Worm (Caenorhabditis elegans) whole organism, L4 larva: Measurements from ENCODE around the gene skpo-1.

ENCODE experiments used
- D1046.2 ChIP-seq: fragments of 200-800 bp; sonication (Bioruptor generic); IDR thresholded peaks from 2 replicates; pipeline ENCODE4 v1.3.6; 2022; ENCODE audit warnings: missing genetic modification characterization, missing compliant biosample characterization
- F26F4.8 ChIP-seq: fragments of 200-800 bp; sonication (Bioruptor generic); conservative IDR thresholded peaks from 2 replicates; pipeline ENCODE4 v1.3.6; 2022; ENCODE audit warnings: missing genetic modification characterization, missing compliant biosample characterization
- F44E2.7 ChIP-seq: fragments of 200-800 bp; sonication (Bioruptor generic); IDR thresholded peaks from 2 replicates; pipeline ENCODE4 v2.1.2; 2022; ENCODE audit warnings: missing genetic modification characterization, missing compliant biosample characterization
- Y75B8A.6 ChIP-seq: fragments of 200-800 bp; sonication (Bioruptor generic); IDR thresholded peaks from 2 replicates; pipeline ENCODE4 v1.3.6; 2022; ENCODE audit warnings: missing genetic modification reagents, missing genetic modification characterization, missing compliant biosample characterization
- ZK546.5 ChIP-seq, 2 experiments: sonication (generic microtip); optimal IDR thresholded peaks; 2 replicates each; lab custom pipeline; 2017; ENCODE audit warnings: missing biosample characterization in 2 of 2, missing genetic modification characterization in 2 of 2
- aha-1 ChIP-seq: fragments of 150-350 bp; peaks from one replicate; lab custom pipeline; 2014; ENCODE audit warnings: missing biosample characterization, missing genetic modification characterization
- aly-2 ChIP-seq: sonication (generic microtip); optimal IDR thresholded peaks from 2 replicates; lab custom pipeline; 2018; ENCODE audit warnings: missing biosample characterization, missing genetic modification characterization
- ama-1 ChIP-seq: fragments of 150-350 bp; optimal IDR thresholded peaks from 2 replicates; lab custom pipeline; 2014; ENCODE audit warnings: inconsistent platforms, mixed read lengths
- ctbp-1 ChIP-seq: fragments of 200-800 bp; sonication (Bioruptor generic); IDR thresholded peaks from 2 replicates; pipeline ENCODE4 v1.3.6; 2022; ENCODE audit warnings: missing genetic modification reagents, missing genetic modification characterization, missing compliant biosample characterization
- daf-16 ChIP-seq, 3 experiments: sonication (generic microtip); optimal IDR thresholded peaks; 2 replicates each; lab custom pipeline; 2016 to 2017; ENCODE audit warnings: missing genetic modification characterization in 3 of 3, missing genetic modification reagents in 3 of 3, mild to moderate bottlenecking in 2 of 3, missing compliant biosample characterization in 2 of 3, missing biosample characterization in 1 of 3, moderate library complexity in 1 of 3
- dmd-8 ChIP-seq: fragments of 200-800 bp; sonication (Bioruptor generic); IDR thresholded peaks from 2 replicates; pipeline ENCODE4 v1.3.6; 2022; ENCODE audit warnings: missing genetic modification characterization, missing compliant biosample characterization
- dpl-1 ChIP-seq: fragments of 150-350 bp; optimal IDR thresholded peaks from 2 replicates; lab custom pipeline; 2014; ENCODE audit warnings: missing biosample characterization, missing genetic modification reagents, missing genetic modification characterization
- duxl-1 ChIP-seq: sonication (generic microtip); optimal IDR thresholded peaks from 2 replicates; lab custom pipeline; 2016; ENCODE audit warnings: mild to moderate bottlenecking, missing genetic modification characterization, moderate library complexity, missing compliant biosample characterization; ENCODE audit not compliant: poor library complexity
- egl-27 ChIP-seq: sonication (generic microtip); optimal IDR thresholded peaks from 3 replicates; lab custom pipeline; 2017; ENCODE audit warnings: missing biosample characterization, missing genetic modification reagents, missing genetic modification characterization
- fkh-10 ChIP-seq: fragments of 150-350 bp; optimal IDR thresholded peaks from 2 replicates; lab custom pipeline; 2014; ENCODE audit warnings: missing biosample characterization, missing genetic modification reagents, missing genetic modification characterization
- fos-1 ChIP-seq: fragments of 150-350 bp; optimal IDR thresholded peaks from 2 replicates; lab custom pipeline; 2014; ENCODE audit warnings: missing biosample characterization, missing genetic modification characterization
- hlh-11 ChIP-seq: fragments of 200-800 bp; sonication (Bioruptor generic); optimal IDR thresholded peaks from 2 replicates; lab custom pipeline; 2018; ENCODE audit warnings: mild to moderate bottlenecking, missing genetic modification characterization, missing compliant biosample characterization
- jun-1 ChIP-seq: fragments of 150-350 bp; optimal IDR thresholded peaks from 2 replicates; lab custom pipeline; 2014; ENCODE audit warnings: missing biosample characterization, missing genetic modification reagents, missing genetic modification characterization
- lim-7 ChIP-seq: fragments of 200-800 bp; sonication (Bioruptor generic); IDR thresholded peaks from 2 replicates; pipeline ENCODE4 v1.3.6; 2022; ENCODE audit warnings: missing genetic modification characterization, missing compliant biosample characterization
- lin-15B ChIP-seq: fragments of 150-350 bp; sonication (generic microtip); optimal IDR thresholded peaks from 3 replicates; lab custom pipeline; 2014; ENCODE audit warnings: missing biosample characterization, missing genetic modification characterization
- lin-39 ChIP-seq: fragments of 150-350 bp; optimal IDR thresholded peaks from 2 replicates; lab custom pipeline; 2014; ENCODE audit warnings: missing biosample characterization, missing genetic modification reagents, missing genetic modification characterization
- lir-3 ChIP-seq: sonication (generic microtip); optimal IDR thresholded peaks from 2 replicates; lab custom pipeline; 2016; ENCODE audit warnings: mild to moderate bottlenecking, missing genetic modification characterization, missing compliant biosample characterization
- lsy-2 ChIP-seq, 2 experiments: fragments of 150-350 bp in 1 of 2; sonication (generic microtip) in 1 of 2; optimal IDR thresholded peaks; 2 replicates each; lab custom pipeline; 2014 to 2017; ENCODE audit warnings: missing biosample characterization in 2 of 2, missing genetic modification characterization in 2 of 2
- mdt-29 ChIP-seq: fragments of 200-800 bp; sonication (Bioruptor generic); IDR thresholded peaks from 2 replicates; pipeline ENCODE4 v1.3.6; 2022; ENCODE audit warnings: missing genetic modification reagents, missing genetic modification characterization, missing compliant biosample characterization
- mxl-2 ChIP-seq: fragments of 200-800 bp; sonication (Bioruptor generic); conservative IDR thresholded peaks from 2 replicates; pipeline ENCODE4 v1.3.6; 2022; ENCODE audit warnings: missing genetic modification reagents, missing genetic modification characterization, missing compliant biosample characterization
- mxl-3 ChIP-seq: fragments of 200-800 bp; sonication (Bioruptor generic); optimal IDR thresholded peaks from 2 replicates; lab custom pipeline; 2018; ENCODE audit warnings: mild to moderate bottlenecking, missing genetic modification characterization, missing compliant biosample characterization
- nhr-102 ChIP-seq: sonication (generic microtip); optimal IDR thresholded peaks from 2 replicates; lab custom pipeline; 2016; ENCODE audit warnings: mild to moderate bottlenecking, missing genetic modification characterization, moderate library complexity, missing compliant biosample characterization
- nhr-237 ChIP-seq: sonication (generic microtip); optimal IDR thresholded peaks from 2 replicates; lab custom pipeline; 2017; ENCODE audit warnings: missing biosample characterization, missing genetic modification characterization
- nhr-25 ChIP-seq: sonication (generic microtip); optimal IDR thresholded peaks from 2 replicates; lab custom pipeline; 2017; ENCODE audit warnings: missing genetic modification characterization, mild to moderate bottlenecking, missing compliant biosample characterization, antibody characterized with exemption, moderate library complexity, borderline replicate concordance; ENCODE audit not compliant: insufficient read depth
- nhr-48 ChIP-seq: sonication (generic microtip); optimal IDR thresholded peaks from 2 replicates; lab custom pipeline; 2016; ENCODE audit warnings: mild to moderate bottlenecking, missing genetic modification characterization, missing compliant biosample characterization
- nhr-6 ChIP-seq: fragments of 150-350 bp; optimal IDR thresholded peaks from 2 replicates; lab custom pipeline; 2014; ENCODE audit warnings: missing biosample characterization, missing genetic modification characterization
- nhr-77 ChIP-seq: fragments of 150-350 bp; optimal IDR thresholded peaks from 2 replicates; lab custom pipeline; 2014; ENCODE audit warnings: missing biosample characterization, missing genetic modification characterization
- pqm-1 ChIP-seq: sonication (generic microtip); optimal IDR thresholded peaks from 2 replicates; lab custom pipeline; 2017; ENCODE audit warnings: missing biosample characterization, missing genetic modification characterization
- set-16 ChIP-seq: fragments of 200-800 bp; sonication (Bioruptor generic); IDR thresholded peaks from 2 replicates; pipeline ENCODE4 v1.3.6; 2022; ENCODE audit warnings: missing genetic modification reagents, missing genetic modification characterization, missing compliant biosample characterization
- spr-3 ChIP-seq: fragments of 200-800 bp; sonication (Bioruptor generic); optimal IDR thresholded peaks from 2 replicates; lab custom pipeline; 2018; ENCODE audit warnings: mild to moderate bottlenecking, missing genetic modification characterization, missing compliant biosample characterization
- tag-97 ChIP-seq: fragments of 200-800 bp; sonication (Bioruptor generic); IDR thresholded peaks from 2 replicates; pipeline ENCODE4 v1.3.6; 2022; ENCODE audit warnings: missing genetic modification characterization, missing compliant biosample characterization
- unc-62 ChIP-seq, 3 experiments: fragments of 150-350 bp in 1 of 3; sonication (generic microtip); optimal IDR thresholded peaks in 2 of 3; peaks in 1 of 3; 1 replicate in 1 of 3; 2 replicates in 2 of 3; lab custom pipeline; 2014 to 2017; ENCODE audit warnings: missing biosample characterization in 3 of 3, missing genetic modification characterization in 3 of 3, missing genetic modification reagents in 3 of 3, missing genotype in 1 of 3
- zag-1 ChIP-seq: fragments of 150-350 bp; optimal IDR thresholded peaks from 2 replicates; lab custom pipeline; 2014; ENCODE audit warnings: missing biosample characterization, missing genetic modification characterization
- zfp-2 ChIP-seq: sonication (generic microtip); optimal IDR thresholded peaks from 2 replicates; lab custom pipeline; 2016; ENCODE audit warnings: mild to moderate bottlenecking, missing genetic modification characterization, missing compliant biosample characterization
- ztf-7 ChIP-seq: fragments of 150-350 bp; optimal IDR thresholded peaks from 2 replicates; lab custom pipeline; 2014; ENCODE audit warnings: missing biosample characterization, missing genetic modification characterization

Gene skpo-1

ce11 chrII:8380188-8380587 is 24.5 kb downstream of the skpo-1 start (continued):
- no peak for TF ChIP-seq nhr-77

- no peak for TF ChIP-seq set-16
- no peak for TF ChIP-seq D1046.2 (GFP tag; lab: Robert Waterston, UW)
- TF ChIP-seq tag-97 (GFP tag; lab: Robert Waterston, UW): no peak
- TF ChIP-seq spr-3 (GFP tag; lab: Kevin White, UChicago): no peak
- no peak for TF ChIP-seq duxl-1
- TF ChIP-seq nhr-102 (tag; lab: Kevin White, UChicago): no peak
- TF ChIP-seq unc-62 (GFP tag; optimal IDR thresholded peaks at IDR 0.05 in 1 of 2; lab: Kevin White, UChicago): peak in 1 of 2 experiments; percentile 94
- TF ChIP-seq unc-62 (tag; optimal IDR thresholded peaks at IDR 0.05; lab: Kevin White, UChicago): no peak
Measured at ce11 chrII:8377722-8378121, 26.9 kb downstream of the skpo-1 start.

- peak; percentile 58 for TF ChIP-seq fkh-10 (GFP tag; lab: Kevin White, UChicago)
- no peak for TF ChIP-seq nhr-237
Measured at ce11 chrII:8370194-8370593, 34.5 kb downstream of the skpo-1 start.

- TF ChIP-seq D1046.2 (GFP tag; lab: Robert Waterston, UW) (no peak), mdt-29 (no peak), lim-7 (GFP tag; lab: Robert Waterston, UW) (no peak), nhr-6 (no peak), lin-39 (no peak), aha-1 (tag; lab: Kevin White, UChicago) (no peak), spr-3 (GFP tag; lab: Kevin White, UChicago) (no peak)
Measured at ce11 chrII:8369059-8369458, 35.6 kb downstream of the skpo-1 start, which contains the start of gene amt-3. amt-3 (minus strand) TSS chrII:8369159.

- TF ChIP-seq unc-62 (GFP tag; optimal IDR thresholded peaks at IDR 0.05 in 1 of 2; lab: Kevin White, UChicago) (peak in 1 of 2 experiments; percentile 60), unc-62 (tag; optimal IDR thresholded peaks at IDR 0.05; lab: Kevin White, UChicago) (no peak), zfp-2 (tag; lab: Kevin White, UChicago) (no peak)
Measured at ce11 chrII:8360453-8360852, 44.2 kb downstream of the skpo-1 start, which contains the start of gene M195.2. M195.2 (plus strand) TSS chrII:8360753.

ce11 chrII:8359350-8359749 is 45.3 kb downstream of the skpo-1 start, which contains the start of gene col-77:
col-77 (minus strand) TSS chrII:8359381.
- TF ChIP-seq dpl-1 (GFP tag; lab: Kevin White, UChicago): no peak
- TF ChIP-seq zag-1 (tag; lab: Kevin White, UChicago): no peak
- TF ChIP-seq lsy-2 (tag; optimal IDR thresholded peaks at IDR 0.05; lab: Kevin White, UChicago): no peak
- TF ChIP-seq mxl-3: peak; percentile 78
- TF ChIP-seq egl-27 (tag; lab: Kevin White, UChicago): no peak
- no peak for TF ChIP-seq lin-15B (tag; lab: Kevin White, UChicago)
- no peak for TF ChIP-seq lir-3 (tag; lab: Kevin White, UChicago)
- TF ChIP-seq nhr-48: peak; percentile 30
- no peak for TF ChIP-seq pqm-1
- TF ChIP-seq ctbp-1 (GFP tag; lab: Robert Waterston, UW): no peak
- no peak for TF ChIP-seq tag-97 (GFP tag; lab: Robert Waterston, UW)
- no peak for TF ChIP-seq fos-1 (tag; lab: Kevin White, UChicago)
- TF ChIP-seq ztf-7 (tag; lab: Kevin White, UChicago): no peak
- no peak for TF ChIP-seq aly-2 (tag; lab: Kevin White, UChicago)
- no peak for TF ChIP-seq lin-39
- no peak for TF ChIP-seq ama-1 (lab: Kevin White, UChicago)
- TF ChIP-seq hlh-11 (tag; lab: Kevin White, UChicago): peak; percentile 48

ce11 chrII:8358466-8358865 is 46.2 kb downstream of the skpo-1 start:
- TF ChIP-seq mxl-2 (GFP tag; lab: Robert Waterston, UW) (no peak), nhr-25 (tag; lab: Kevin White, UChicago) (no peak), pqm-1 (no peak), set-16 (peak; percentile 95), F44E2.7 (GFP tag; lab: Robert Waterston, UW) (0 out of 2 replicates have a peak, but pooled peaks have one; percentile 10), ZK546.5 (tag; optimal IDR thresholded peaks at IDR 0.05; lab: Kevin White, UChicago) (no peak), F26F4.8 (GFP tag; lab: Robert Waterston, UW) (no peak), dmd-8 (GFP tag; lab: Robert Waterston, UW) (0 out of 2 replicates have a peak, but pooled peaks have one; percentile 63), hlh-11 (tag; lab: Kevin White, UChicago) (peak; percentile 34), Y75B8A.6 (GFP tag; lab: Robert Waterston, UW) (no peak), daf-16 (GFP tag; optimal IDR thresholded peaks at IDR 0.05; lab: Kevin White, UChicago) (no peak), daf-16 (tag; optimal IDR thresholded peaks at IDR 0.05; lab: Kevin White, UChicago) (no peak), jun-1 (tag; lab: Kevin White, UChicago) (no peak)
